Worm (Caenorhabditis elegans): ENCODE measurements around the gene nhr-91.

nhr-91 gene

ce11 chrX:15277714-15278187, 31.4 kb upstream of the nhr-91 start, which contains the start of gene kin-20 (continued):
- TF ChIP-seq lsy-2 (tag; optimal IDR thresholded peaks at IDR 0.05) (no peak), mes-2 (tag; optimal IDR thresholded peaks at IDR 0.05; ENCODE audit: poor library complexity, severe bottlenecking) (no peak), nhr-76 (tag; optimal IDR thresholded peaks at IDR 0.05) (no peak), ceh-62 (tag; optimal IDR thresholded peaks at IDR 0.05) (no peak), lim-7 (GFP tag; IDR thresholded peaks at IDR 0.05) (no peak), nhr-42 (GFP tag; IDR thresholded peaks at IDR 0.05) (no peak)

DNA sequence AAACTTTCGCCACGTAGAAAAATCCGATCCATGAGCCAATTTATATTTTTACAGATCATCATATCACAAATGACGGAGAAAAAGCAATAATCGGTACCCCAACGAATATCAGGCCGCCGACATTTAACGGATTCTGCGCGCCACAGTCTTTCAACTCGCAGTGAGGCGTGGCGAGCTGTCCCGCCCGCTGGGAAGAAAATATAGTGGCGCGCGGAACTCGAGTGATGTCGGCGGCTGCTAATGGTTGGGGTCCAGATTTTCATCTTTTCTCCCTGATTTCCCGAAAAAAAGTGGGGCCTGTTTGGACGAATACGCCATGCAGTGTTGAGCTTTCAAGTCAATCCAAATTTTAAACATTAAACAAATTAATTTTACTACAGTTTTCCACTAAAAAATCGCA, 30.6 kb upstream of the nhr-91 start:
- TF ChIP-seq set-16 (GFP tag; IDR thresholded peaks at IDR 0.05): 0 out of 2 replicates have a peak, but pooled peaks have one; percentile 33
- TF ChIP-seq snpc-4 (tag; optimal IDR thresholded peaks at IDR 0.05): peak; percentile 42
- no peak for TF ChIP-seq F44E2.7 (GFP tag; IDR thresholded peaks at IDR 0.05)
- TF ChIP-seq mes-2 (tag; optimal IDR thresholded peaks at IDR 0.05; ENCODE audit: poor library complexity, severe bottlenecking): peak; percentile 30

DNA sequence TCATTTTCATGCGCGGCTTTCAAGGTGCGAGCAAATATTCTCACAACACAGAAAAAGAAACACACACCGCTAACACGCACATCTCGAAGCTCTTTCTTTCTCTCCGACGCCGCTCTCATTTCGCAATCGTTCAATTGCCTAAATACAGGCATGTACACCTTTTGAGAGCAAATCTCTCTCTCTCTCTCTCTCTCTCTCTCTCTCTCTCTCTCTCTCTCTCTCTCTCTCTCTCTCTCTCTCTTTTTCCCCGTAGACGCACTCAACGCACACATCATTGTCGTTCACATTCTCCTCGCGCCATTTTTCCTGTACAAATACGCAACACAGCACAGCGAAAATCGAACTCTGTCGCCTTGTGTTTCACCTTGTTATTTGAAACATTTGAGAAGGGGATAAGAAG, 29.9 kb upstream of the nhr-91 start:
- TF ChIP-seq mxl-2 (GFP tag; conservative IDR thresholded peaks at IDR 0.05) (no peak), ceh-20 (GFP tag; IDR thresholded peaks at IDR 0.05) (no peak), lin-1 (GFP tag; IDR thresholded peaks at IDR 0.05) (no peak), lir-3 (tag; optimal IDR thresholded peaks at IDR 0.05) (no peak), lim-7 (GFP tag; IDR thresholded peaks at IDR 0.05) (no peak), egl-43 (GFP tag; IDR thresholded peaks at IDR 0.05) (0 out of 2 replicates have a peak, but pooled peaks have one; percentile 19), nhr-6 (tag; optimal IDR thresholded peaks at IDR 0.05) (no peak), fos-1 (tag; optimal IDR thresholded peaks at IDR 0.05) (no peak), nhr-111 (GFP tag; optimal IDR thresholded peaks at IDR 0.05) (no peak), sdz-12 (GFP tag; optimal IDR thresholded peaks at IDR 0.05) (no peak), zfp-2 (tag; optimal IDR thresholded peaks at IDR 0.05) (no peak), daf-19 (GFP tag; conservative IDR thresholded peaks at IDR 0.05) (no peak), pha-4 (GFP tag; IDR thresholded peaks at IDR 0.05) (peak; percentile 92), pha-4 (tag; optimal IDR thresholded peaks at IDR 0.05) (peak; percentile 17), mxl-3 (GFP tag; optimal IDR thresholded peaks at IDR 0.05) (peak; percentile 1), php-3 (GFP tag; IDR thresholded peaks at IDR 0.05) (no peak), aly-2 (tag; optimal IDR thresholded peaks at IDR 0.05) (no peak), daf-16 (GFP tag; optimal IDR thresholded peaks at IDR 0.05) (no peak), daf-16 (tag; optimal IDR thresholded peaks at IDR 0.05) (peak; percentile 5), Y105C5A.15 (GFP tag; IDR thresholded peaks at IDR 0.05) (no peak), nhr-11 (tag; optimal IDR thresholded peaks at IDR 0.05) (no peak), F37D6.2 (tag; optimal IDR thresholded peaks at IDR 0.05) (no peak), nhr-10 (tag; optimal IDR thresholded peaks at IDR 0.05) (no peak), set-16 (GFP tag; IDR thresholded peaks at IDR 0.05) (peak; percentile 69), nhr-25 (tag; optimal IDR thresholded peaks at IDR 0.05; ENCODE audit: borderline replicate concordance, insufficient read depth) (peak; percentile 27), nhr-28 (tag; optimal IDR thresholded peaks at IDR 0.05) (peak; percentile 30), T20F7.1 (GFP tag; optimal IDR thresholded peaks at IDR 0.05) (no peak), jun-1 (tag; optimal IDR thresholded peaks at IDR 0.05) (no peak), ceh-32 (tag; optimal IDR thresholded peaks at IDR 0.05; ENCODE audit: poor library complexity) (no peak), zfp-3 (GFP tag; conservative IDR thresholded peaks at IDR 0.05) (no peak), R02D3.7 (tag; optimal IDR thresholded peaks at IDR 0.05) (no peak), unc-130 (GFP tag; optimal IDR thresholded peaks at IDR 0.05) (no peak), lin-13 (GFP tag; optimal IDR thresholded peaks at IDR 0.05) (no peak), T26A8.4 (GFP tag; IDR thresholded peaks at IDR 0.05) (peak; percentile 42; the same call in 1 of the 2 replicates), lin-38 (GFP tag; IDR thresholded peaks at IDR 0.05) (no peak), zag-1 (tag; optimal IDR thresholded peaks at IDR 0.05) (no peak), aha-1 (tag) (peak; percentile 74), duxl-1 (tag; optimal IDR thresholded peaks at IDR 0.05; ENCODE audit: poor library complexity) (no peak), madf-9 (GFP tag; conservative IDR thresholded peaks at IDR 0.05) (no peak), dmd-6 (GFP tag; IDR thresholded peaks at IDR 0.05) (peak; percentile 51; the same call in 1 of the 2 replicates), mdl-1 (tag; optimal IDR thresholded peaks at IDR 0.05) (peak in 1 of 2 experiments; percentile 4), mes-2 (tag; optimal IDR thresholded peaks at IDR 0.05; ENCODE audit: poor library complexity, severe bottlenecking) (no peak)

All from whole organism, L4 larva.